Fruit fly (Drosophila melanogaster): ENCODE data around the gene Mst36Fa.

Mst36Fa gene

dm6 chr2L:18695404-18695804 lies 18.6 kb upstream of the Mst36Fa start, which contains the start of the genes CG10383 and CG10338 (continued):
- peak; percentile 54 for TF ChIP-seq CG18476 (GFP tag; optimal IDR thresholded peaks at IDR 0.05)
- TF ChIP-seq Ptx1 (GFP tag; IDR thresholded peaks at IDR 0.05), result peak; percentile 90
- peak; percentile 70 for TF ChIP-seq CG3065 (GFP tag; optimal IDR thresholded peaks at IDR 0.05)
- no peak; the same call in 1 of the 2 replicates for TF ChIP-seq amos (GFP tag; IDR thresholded peaks at IDR 0.05; ENCODE audit: partially characterized antibody)
- TF ChIP-seq br (optimal IDR thresholded peaks at IDR 0.05), result no peak
- peak; percentile 93 for TF ChIP-seq CG16779 (GFP tag; IDR thresholded peaks at IDR 0.05)
- peak; percentile 77 for TF ChIP-seq caup (GFP tag; optimal IDR thresholded peaks at IDR 0.05; ENCODE audit: severe bottlenecking)
- peak; percentile 77 for TF ChIP-seq Bdp1 (GFP tag; optimal IDR thresholded peaks at IDR 0.05)
- TF ChIP-seq B-H1 (GFP tag; IDR thresholded peaks at IDR 0.05), result peak; percentile 86
- peak; percentile 92 for TF ChIP-seq CG9932 (GFP tag; IDR thresholded peaks at IDR 0.05)
- TF ChIP-seq HLHmδ (GFP tag; optimal IDR thresholded peaks at IDR 0.05), result no peak
- peak; percentile 78 for TF ChIP-seq CG9817 (tag; optimal IDR thresholded peaks at IDR 0.05)
- TF ChIP-seq CG8359 (GFP tag; optimal IDR thresholded peaks at IDR 0.05; ENCODE audit: borderline replicate concordance), result no peak
- peak; percentile 79; the same call in 2 of the 3 replicates for TF ChIP-seq CG6175 (GFP tag; IDR thresholded peaks at IDR 0.05)
- no peak for TF ChIP-seq run (tag; optimal IDR thresholded peaks at IDR 0.05)
- peak; percentile 82 for TF ChIP-seq PHDP (tag; optimal IDR thresholded peaks at IDR 0.05)
- peak; percentile 84 for TF ChIP-seq sd (tag; optimal IDR thresholded peaks at IDR 0.05)
- peak; percentile 85 for TF ChIP-seq NfI (GFP tag; optimal IDR thresholded peaks at IDR 0.05)
- peak; percentile 65; the same call in 2 of the 3 replicates for TF ChIP-seq CG17361 (GFP tag; IDR thresholded peaks at IDR 0.05)
- peak; percentile 59 for TF ChIP-seq odd (GFP tag; optimal IDR thresholded peaks at IDR 0.05)
- TF ChIP-seq CG31224 (GFP tag; IDR thresholded peaks at IDR 0.05), result peak; percentile 76
- TF ChIP-seq btn (GFP tag; optimal IDR thresholded peaks at IDR 0.05), result peak; percentile 25
- no peak for TF ChIP-seq Bgb (GFP tag; IDR thresholded peaks at IDR 0.05; ENCODE audit: partially characterized antibody)
- peak; percentile 80 for TF ChIP-seq CG9727 (GFP tag; optimal IDR thresholded peaks at IDR 0.05)
- peak; percentile 59 for TF ChIP-seq Usf (GFP tag; optimal IDR thresholded peaks at IDR 0.05)
- TF ChIP-seq vfl (GFP tag; optimal IDR thresholded peaks at IDR 0.05), result peak; percentile 80
- TF ChIP-seq CG12219 (GFP tag; optimal IDR thresholded peaks at IDR 0.05), result peak; percentile 62
- peak; percentile 58 for TF ChIP-seq CG4854 (GFP tag; optimal IDR thresholded peaks at IDR 0.05)
- TF ChIP-seq CG17568 (GFP tag; optimal IDR thresholded peaks at IDR 0.05), result peak; percentile 64
- TF ChIP-seq CG1233 (GFP tag; optimal IDR thresholded peaks at IDR 0.05), result peak; percentile 41
- peak; percentile 62; the same call in 1 of the 2 replicates for TF ChIP-seq sim (GFP tag; IDR thresholded peaks at IDR 0.05)
- TF ChIP-seq Spps (tag; optimal IDR thresholded peaks at IDR 0.05), result peak; percentile 37
- TF ChIP-seq Taf1 (GFP tag; IDR thresholded peaks at IDR 0.05), result peak; percentile 84
- TF ChIP-seq CG11723 (GFP tag; optimal IDR thresholded peaks at IDR 0.05), result peak; percentile 62
- peak; percentile 87 for TF ChIP-seq CG30403 (GFP tag; optimal IDR thresholded peaks at IDR 0.05)
- TF ChIP-seq phol (tag; optimal IDR thresholded peaks at IDR 0.05), result peak; percentile 83
- 0 out of 3 replicates have a peak, but pooled peaks have one; percentile 37 for TF ChIP-seq knrl (GFP tag; IDR thresholded peaks at IDR 0.05; ENCODE audit: partially characterized antibody)
- peak; percentile 31 for TF ChIP-seq CG7928 (GFP tag; optimal IDR thresholded peaks at IDR 0.05)
- no peak for TF ChIP-seq CG10274 (GFP tag; optimal IDR thresholded peaks at IDR 0.05)
- TF ChIP-seq CTCF (GFP tag; optimal IDR thresholded peaks at IDR 0.05), result peak; percentile 8
- peak; percentile 72 for TF ChIP-seq CG34376 (GFP tag; optimal IDR thresholded peaks at IDR 0.05)
- TF ChIP-seq Ravus (GFP tag; IDR thresholded peaks at IDR 0.05), result peak; percentile 65
- TF ChIP-seq Scr (GFP tag; IDR thresholded peaks at IDR 0.05; ENCODE audit: partially characterized antibody), result peak; percentile 23; the same call in 1 of the 2 replicates
- no peak for TF ChIP-seq B-H2 (GFP tag; optimal IDR thresholded peaks at IDR 0.05)
- TF ChIP-seq row (GFP tag; IDR thresholded peaks at IDR 0.05), result peak; percentile 95
- TF ChIP-seq en (GFP tag; optimal IDR thresholded peaks at IDR 0.05), result peak; percentile 24
- TF ChIP-seq CoRest (tag; optimal IDR thresholded peaks at IDR 0.05), result peak; percentile 81
- TF ChIP-seq CG7745 (tag; optimal IDR thresholded peaks at IDR 0.05), result no peak
- peak; percentile 84 for TF ChIP-seq seq (GFP tag; IDR thresholded peaks at IDR 0.05)

Measured in whole organism, embryonic.